Worm (Caenorhabditis elegans) whole organism, L4 larva: ENCODE results near the gene acd-4.

Experiments used
- Y75B8A.6 ChIP-seq: fragments of 200-800 bp; sonication (Bioruptor generic); IDR thresholded peaks from 2 replicates; pipeline ENCODE4 v1.3.6; 2022; ENCODE audit warnings: missing genetic modification reagents, missing genetic modification characterization, missing compliant biosample characterization
- ceh-62 ChIP-seq: sonication (generic microtip); optimal IDR thresholded peaks from 2 replicates; lab custom pipeline; 2017; ENCODE audit warnings: missing biosample characterization, missing genetic modification characterization

- TF ChIP-seq ceh-62 (no peak), Y75B8A.6 (GFP tag; lab: Robert Waterston, UW) (no peak)
Measured at ce11 chrV:8651007-8651711, 13.1 kb downstream of the acd-4 start.
